Worm (Caenorhabditis elegans) whole organism, L3 larva: ENCODE data around the gene C36C5.14.

ENCODE experiments used
- ama-1 ChIP-seq: fragments of 150-350 bp; optimal IDR thresholded peaks from 2 replicates; lab custom pipeline; 2018
- daf-12 ChIP-seq: fragments of 150-350 bp; optimal IDR thresholded peaks from 2 replicates; lab custom pipeline; 2014; ENCODE audit warnings: missing biosample characterization, missing genetic modification reagents, missing genetic modification characterization
- fos-1 ChIP-seq: fragments of 150-350 bp; optimal IDR thresholded peaks from 2 replicates; lab custom pipeline; 2014; ENCODE audit warnings: missing biosample characterization, missing genetic modification characterization
- nfya-1 ChIP-seq: sonication (generic microtip); optimal IDR thresholded peaks from 2 replicates; lab custom pipeline; 2017; ENCODE audit warnings: missing genetic modification characterization, mild to moderate bottlenecking, missing compliant biosample characterization, antibody characterized with exemption, moderate library complexity; ENCODE audit not compliant: insufficient read depth
- nhr-237 ChIP-seq: fragments of 150-350 bp; optimal IDR thresholded peaks from 2 replicates; lab custom pipeline; 2014; ENCODE audit warnings: missing biosample characterization, missing genetic modification characterization
- sea-2 ChIP-seq: fragments of 150-350 bp; sonication (generic microtip); optimal IDR thresholded peaks from 4 replicates; lab custom pipeline; 2014; ENCODE audit warnings: missing biosample characterization, missing genetic modification reagents, missing genetic modification characterization
- skn-1 ChIP-seq: fragments of 150-350 bp; optimal IDR thresholded peaks from 2 replicates; lab custom pipeline; 2014; ENCODE audit warnings: missing biosample characterization, missing genetic modification characterization
- unc-62 ChIP-seq: fragments of 150-350 bp; sonication (generic microtip); optimal IDR thresholded peaks from 4 replicates; lab custom pipeline; 2014; ENCODE audit warnings: missing biosample characterization, missing genetic modification reagents, missing genetic modification characterization

DNA sequence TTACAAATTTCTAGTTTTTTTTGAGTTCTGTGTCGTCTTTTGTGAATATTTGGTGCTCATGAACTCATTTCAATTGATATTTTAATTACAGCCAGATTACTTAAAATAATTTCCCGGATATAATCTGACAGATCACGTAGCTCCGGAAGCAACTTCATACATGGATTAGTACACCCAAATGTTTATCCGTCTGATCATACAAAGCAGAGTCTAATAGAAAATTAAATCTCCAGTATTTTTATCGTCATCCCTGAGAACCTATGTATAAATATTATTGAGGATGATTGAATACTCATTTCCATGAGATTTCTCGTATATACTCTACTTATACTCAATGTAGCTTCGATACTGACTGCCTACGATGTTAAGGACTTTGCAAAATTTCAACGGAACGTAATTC, 40.4 kb downstream of the C36C5.14 start, which contains the start of gene Y73C8C.12:
- TF ChIP-seq unc-62 (GFP tag; lab: Kevin White, UChicago) (no peak), nfya-1 (tag; lab: Kevin White, UChicago) (no peak), daf-12 (no peak), nhr-237 (no peak), sea-2 (GFP tag; lab: Kevin White, UChicago) (no peak), ama-1 (lab: Kevin White, UChicago) (no peak), fos-1 (tag; lab: Kevin White, UChicago) (no peak), skn-1 (tag; lab: Kevin White, UChicago) (no peak)
